Fruit fly (Drosophila melanogaster) whole organism, embryonic: Measurements from ENCODE around the gene hdly.

ENCODE experiments used
- CG10366 ChIP-seq: fragments of 200-800 bp; sonication (Bioruptor generic); IDR thresholded peaks from 2 replicates; pipeline ENCODE4 v1.3.6; 2022; ENCODE audit warnings: missing biosample characterization, missing genetic modification characterization
- CG10543 ChIP-seq: fragments of 200-800 bp; sonication (Bioruptor generic); optimal IDR thresholded peaks from 3 replicates; lab custom pipeline; 2017; ENCODE audit warnings: missing biosample characterization, mild to moderate bottlenecking, missing genetic modification characterization, moderate library complexity
- CG11398 ChIP-seq: fragments of 200-800 bp; sonication (Bioruptor generic); optimal IDR thresholded peaks from 2 replicates; lab custom pipeline; 2016; ENCODE audit warnings: missing biosample characterization, missing genetic modification characterization
- CG11696 ChIP-seq: fragments of 200-800 bp; sonication (Bioruptor generic); IDR thresholded peaks from 2 replicates; pipeline ENCODE4 v1.3.6; 2022; ENCODE audit warnings: missing biosample characterization, missing genetic modification characterization
- CG11723 ChIP-seq: fragments of 200-800 bp; sonication (Bioruptor generic); optimal IDR thresholded peaks from 2 replicates; lab custom pipeline; 2017; ENCODE audit warnings: missing biosample characterization, mild to moderate bottlenecking, missing genetic modification characterization
- CG12155 ChIP-seq: fragments of 200-800 bp; sonication (Bioruptor generic); optimal IDR thresholded peaks from 3 replicates; lab custom pipeline; 2016; ENCODE audit warnings: missing biosample characterization, missing genetic modification characterization
- CG13123 ChIP-seq: fragments of 200-800 bp; sonication (Bioruptor generic); optimal IDR thresholded peaks from 2 replicates; lab custom pipeline; 2016; ENCODE audit warnings: missing biosample characterization, missing genetic modification characterization
- CG13775 ChIP-seq: fragments of 200-800 bp; sonication (Bioruptor generic); optimal IDR thresholded peaks from 3 replicates; lab custom pipeline; 2017; ENCODE audit warnings: missing biosample characterization, mild to moderate bottlenecking, missing genetic modification characterization
- CG13894 ChIP-seq: fragments of 200-800 bp; sonication (Bioruptor generic); optimal IDR thresholded peaks from 3 replicates; lab custom pipeline; 2018; ENCODE audit warnings: missing biosample characterization, mild to moderate bottlenecking, missing genetic modification characterization, moderate library complexity
- CG15479 ChIP-seq: fragments of 200-800 bp; sonication (Bioruptor generic); optimal IDR thresholded peaks from 3 replicates; lab custom pipeline; 2019; ENCODE audit warnings: missing biosample characterization, mild to moderate bottlenecking, missing genetic modification characterization, moderate library complexity
- CG17361 ChIP-seq: fragments of 200-800 bp; sonication (Bioruptor generic); IDR thresholded peaks from 3 replicates; pipeline ENCODE4 v1.3.6; 2022; ENCODE audit warnings: missing biosample characterization, missing genetic modification characterization
- CG18599 ChIP-seq: fragments of 200-800 bp; sonication (Bioruptor generic); optimal IDR thresholded peaks from 3 replicates; lab custom pipeline; 2017; ENCODE audit warnings: missing biosample characterization, missing genetic modification characterization, mild to moderate bottlenecking, moderate library complexity, missing genetic modification reagents
- CG2199 ChIP-seq: fragments of 200-800 bp; sonication (Bioruptor generic); IDR thresholded peaks from 3 replicates; pipeline ENCODE4 v1.3.6; 2022; ENCODE audit warnings: missing biosample characterization, missing genetic modification characterization
- CG34376 ChIP-seq: fragments of 200-800 bp; sonication (Bioruptor generic); optimal IDR thresholded peaks from 2 replicates; lab custom pipeline; 2018; ENCODE audit warnings: missing biosample characterization, mild to moderate bottlenecking, missing genetic modification characterization
- CG34422 ChIP-seq: fragments of 200-800 bp; sonication (Bioruptor generic); IDR thresholded peaks from 3 replicates; pipeline ENCODE4 v1.3.6; 2022; ENCODE audit warnings: missing biosample characterization, missing genetic modification characterization
- CG4360 ChIP-seq: fragments of 200-800 bp; sonication (Bioruptor generic); IDR thresholded peaks from 2 replicates; pipeline ENCODE4 v1.3.6; 2022; ENCODE audit warnings: missing biosample characterization, missing genetic modification characterization
- CG4404 ChIP-seq: fragments of 200-800 bp; sonication (Bioruptor generic); IDR thresholded peaks from 2 replicates; pipeline ENCODE4 v1.3.6; 2022; ENCODE audit warnings: missing biosample characterization, missing genetic modification characterization
- CG7556 ChIP-seq: fragments of 200-800 bp; sonication (Bioruptor generic); optimal IDR thresholded peaks from 2 replicates; lab custom pipeline; 2017; ENCODE audit warnings: missing biosample characterization, mild to moderate bottlenecking, missing genetic modification characterization
- CG8290 ChIP-seq, 3 experiments: fragments of 200-800 bp; sonication (Bioruptor generic); optimal IDR thresholded peaks; 2 replicates each; lab custom pipeline; 2016 to 2019; ENCODE audit warnings: missing biosample characterization in 3 of 3, missing genetic modification characterization in 3 of 3, mild to moderate bottlenecking in 2 of 3, moderate library complexity in 1 of 3
- Dbx ChIP-seq: fragments of 200-800 bp; sonication (Bioruptor generic); IDR thresholded peaks from 3 replicates; pipeline ENCODE4 v1.3.6; 2022; ENCODE audit warnings: missing biosample characterization, missing genetic modification characterization
- Deaf1 ChIP-seq: fragments of 200-800 bp; optimal IDR thresholded peaks from 3 replicates; lab custom pipeline; 2019; ENCODE audit warnings: missing biosample characterization, mild to moderate bottlenecking, missing genetic modification characterization, moderate library complexity
- Dll ChIP-seq: fragments of 200-800 bp; sonication (Bioruptor generic); IDR thresholded peaks from 4 replicates; pipeline ENCODE4 v1.3.6; 2022; ENCODE audit warnings: missing biosample characterization, missing genetic modification characterization; ENCODE audit not compliant: partially characterized antibody
- GATAe ChIP-seq: fragments of 200-800 bp; sonication (Bioruptor generic); conservative IDR thresholded peaks from 2 replicates; pipeline ENCODE4 v1.3.6; 2022; ENCODE audit warnings: missing biosample characterization, missing genetic modification characterization
- Gsc ChIP-seq: fragments of 200-800 bp; sonication (Bioruptor generic); IDR thresholded peaks from 2 replicates; pipeline ENCODE4 v1.3.6; 2022; ENCODE audit warnings: missing biosample characterization, missing genetic modification characterization
- Jarid2 ChIP-seq: fragments of 200-800 bp; sonication (Bioruptor generic); optimal IDR thresholded peaks from 3 replicates; lab custom pipeline; 2017; ENCODE audit warnings: mild to moderate bottlenecking, missing biosample characterization, missing genetic modification reagents, missing genetic modification characterization
- Mad ChIP-seq: fragments of 200-800 bp; sonication (Bioruptor generic); optimal IDR thresholded peaks from 2 replicates; lab custom pipeline; 2016; ENCODE audit warnings: missing biosample characterization, missing genetic modification characterization
- NC2β ChIP-seq: fragments of 200-800 bp; sonication (Bioruptor generic); optimal IDR thresholded peaks from 2 replicates; lab custom pipeline; 2016; ENCODE audit warnings: missing biosample characterization, missing genetic modification characterization
- Nf-YB ChIP-seq: fragments of 200-800 bp; sonication (Bioruptor generic); optimal IDR thresholded peaks from 3 replicates; lab custom pipeline; 2019; ENCODE audit warnings: missing biosample characterization, mild to moderate bottlenecking, missing genetic modification characterization, moderate library complexity
- Nf-YC ChIP-seq: fragments of 200-800 bp; optimal IDR thresholded peaks from 3 replicates; lab custom pipeline; 2019; ENCODE audit warnings: missing biosample characterization, mild to moderate bottlenecking, missing genetic modification characterization, moderate library complexity
- Oaz ChIP-seq: fragments of 200-800 bp; sonication (Bioruptor generic); IDR thresholded peaks from 2 replicates; pipeline ENCODE4 v1.3.6; 2022; ENCODE audit warnings: missing biosample characterization, missing genetic modification characterization
- Oli ChIP-seq: fragments of 200-800 bp; sonication (Bioruptor generic); optimal IDR thresholded peaks from 2 replicates; lab custom pipeline; 2018; ENCODE audit warnings: missing biosample characterization, mild to moderate bottlenecking, missing genetic modification characterization, moderate library complexity
- Rfx ChIP-seq: fragments of 200-800 bp; sonication (Bioruptor generic); IDR thresholded peaks from 2 replicates; pipeline ENCODE4 v1.3.6; 2022; ENCODE audit warnings: missing biosample characterization, missing genetic modification characterization
- Six4 ChIP-seq: fragments of 200-800 bp; sonication (Bioruptor generic); optimal IDR thresholded peaks from 2 replicates; lab custom pipeline; 2016; ENCODE audit warnings: missing biosample characterization, missing genetic modification characterization
- Ssrp ChIP-seq: fragments of 200-800 bp; sonication (Bioruptor generic); optimal IDR thresholded peaks from 2 replicates; lab custom pipeline; 2018; ENCODE audit warnings: missing biosample characterization, mild to moderate bottlenecking, missing genetic modification characterization, moderate library complexity
- abd-A ChIP-seq: fragments of 200-800 bp; sonication (Bioruptor generic); optimal IDR thresholded peaks from 3 replicates; lab custom pipeline; 2019; ENCODE audit warnings: missing biosample characterization, mild to moderate bottlenecking, missing genetic modification characterization, moderate library complexity
- al ChIP-seq: fragments of 200-800 bp; sonication (Bioruptor generic); IDR thresholded peaks from 2 replicates; pipeline ENCODE4 v1.3.6; 2022; ENCODE audit warnings: missing biosample characterization, missing genetic modification characterization
- amos ChIP-seq: fragments of 200-800 bp; sonication (Bioruptor generic); IDR thresholded peaks from 2 replicates; pipeline ENCODE4 v1.3.6; 2022; ENCODE audit warnings: missing biosample characterization, missing genetic modification characterization; ENCODE audit not compliant: partially characterized antibody
- bbx ChIP-seq: fragments of 200-800 bp; sonication (Bioruptor generic); IDR thresholded peaks from 2 replicates; pipeline ENCODE4 v1.3.6; 2022; ENCODE audit warnings: missing biosample characterization, missing genetic modification characterization; ENCODE audit not compliant: partially characterized antibody
- ci ChIP-seq: fragments of 200-800 bp; sonication (Bioruptor generic); IDR thresholded peaks from 3 replicates; pipeline ENCODE4 v1.3.6; 2022; ENCODE audit warnings: missing biosample characterization, missing genetic modification characterization
- crol ChIP-seq: fragments of 200-800 bp; sonication (Bioruptor generic); IDR thresholded peaks from 2 replicates; pipeline ENCODE4 v1.3.6; 2022; ENCODE audit warnings: missing biosample characterization, missing genetic modification characterization
- ewg ChIP-seq: fragments of 200-800 bp; sonication (Bioruptor generic); optimal IDR thresholded peaks from 3 replicates; lab custom pipeline; 2017; ENCODE audit warnings: mild to moderate bottlenecking, missing biosample characterization, missing genetic modification reagents, missing genetic modification characterization
- kni ChIP-seq: fragments of 200-800 bp; sonication (Bioruptor generic); optimal IDR thresholded peaks from 3 replicates; lab custom pipeline; 2017; ENCODE audit warnings: mild to moderate bottlenecking, missing biosample characterization, missing genetic modification reagents, missing genetic modification characterization
- mirr ChIP-seq: fragments of 200-800 bp; sonication (Bioruptor generic); optimal IDR thresholded peaks from 3 replicates; lab custom pipeline; 2018; ENCODE audit warnings: missing biosample characterization, mild to moderate bottlenecking, missing genetic modification characterization
- pros ChIP-seq: fragments of 200-800 bp; sonication (Bioruptor generic); optimal IDR thresholded peaks from 3 replicates; lab custom pipeline; 2019; ENCODE audit warnings: missing biosample characterization, mild to moderate bottlenecking, missing genetic modification characterization, moderate library complexity
- schlank ChIP-seq: fragments of 200-800 bp; sonication (Bioruptor generic); optimal IDR thresholded peaks from 2 replicates; lab custom pipeline; 2018; ENCODE audit warnings: missing biosample characterization, mild to moderate bottlenecking, missing genetic modification characterization
- shn ChIP-seq: fragments of 200-800 bp; sonication (Bioruptor generic); optimal IDR thresholded peaks from 3 replicates; lab custom pipeline; 2016; ENCODE audit warnings: missing biosample characterization, missing genetic modification characterization
- wdn ChIP-seq: fragments of 200-800 bp; sonication (Bioruptor generic); IDR thresholded peaks from 2 replicates; pipeline ENCODE4 v1.3.6; 2022; ENCODE audit warnings: missing biosample characterization, missing genetic modification characterization
- zen2 ChIP-seq: fragments of 200-800 bp; sonication (Bioruptor generic); IDR thresholded peaks from 3 replicates; pipeline ENCODE4 v1.3.6; 2022; ENCODE audit warnings: missing biosample characterization, missing genetic modification characterization; ENCODE audit not compliant: partially characterized antibody

hdly gene

dm6 chr3R:20976649-20977048, 62.6 kb downstream of the hdly start (continued):
- peak; percentile 82 for TF ChIP-seq abd-A (tag; lab: Kevin White, UChicago)
- TF ChIP-seq schlank, result no peak
- peak; percentile 75 for TF ChIP-seq CG10543 (GFP tag; lab: Kevin White, UChicago)
- no peak for TF ChIP-seq Mad (GFP tag; lab: Kevin White, UChicago)
- TF ChIP-seq Rfx (GFP tag; lab: Robert Waterston, UW), result 0 out of 2 replicates have a peak, but pooled peaks have one; percentile 49
- no peak for TF ChIP-seq Gsc
- no peak for TF ChIP-seq CG34376 (GFP tag; lab: Kevin White, UChicago)
- TF ChIP-seq wdn (GFP tag; lab: Robert Waterston, UW), result 0 out of 2 replicates have a peak, but pooled peaks have one; percentile 32
- TF ChIP-seq NC2β (GFP tag; lab: Kevin White, UChicago), result no peak
- no peak for TF ChIP-seq Ssrp
- no peak for TF ChIP-seq ewg (GFP tag; lab: Kevin White, UChicago)

dm6 chr3R:20977846-20978295, 63.8 kb downstream of the hdly start, which contains the start of gene Calx:
Calx (plus strand) TSS chr3R:20978183.
- TF ChIP-seq CG7556 (GFP tag; lab: Kevin White, UChicago), result no peak
- TF ChIP-seq Nf-YB (GFP tag; lab: Kevin White, UChicago), result peak; percentile 29
- TF ChIP-seq CG13894 (tag; lab: Kevin White, UChicago), result peak; percentile 56
- peak; percentile 28 for TF ChIP-seq CG18599 (GFP tag; lab: Kevin White, UChicago)
- no peak for TF ChIP-seq CG11723 (GFP tag; lab: Kevin White, UChicago)
- TF ChIP-seq CG4360, result peak; percentile 71; the same call in 1 of the 2 replicates
- TF ChIP-seq CG11696 (GFP tag; lab: Robert Waterston, UW), result no peak
- TF ChIP-seq crol, result peak; percentile 88
- peak; percentile 78 for TF ChIP-seq abd-A (tag; lab: Kevin White, UChicago)
- no peak for TF ChIP-seq CG4404 (GFP tag; lab: Robert Waterston, UW)
- peak; percentile 3 for TF ChIP-seq CG34376 (GFP tag; lab: Kevin White, UChicago)
- TF ChIP-seq CG34422 (GFP tag; lab: Robert Waterston, UW), result 0 out of 3 replicates have a peak, but pooled peaks have one; percentile 31
- TF ChIP-seq Six4 (GFP tag; lab: Kevin White, UChicago), result no peak
- TF ChIP-seq pros (GFP tag; lab: Kevin White, UChicago), result peak; percentile 60
- no peak for TF ChIP-seq CG10366
- peak; percentile 68 for TF ChIP-seq Jarid2 (GFP tag; lab: Kevin White, UChicago)
- no peak for TF ChIP-seq shn (GFP tag; lab: Kevin White, UChicago)
- peak; percentile 13 for TF ChIP-seq ewg (GFP tag; lab: Kevin White, UChicago)
- TF ChIP-seq kni (GFP tag; lab: Kevin White, UChicago), result no peak
- no peak for TF ChIP-seq CG11398 (GFP tag; lab: Kevin White, UChicago)
- peak; percentile 16; the same call in 1 of the 2 replicates for TF ChIP-seq GATAe (GFP tag; lab: Robert Waterston, UW)
- TF ChIP-seq Oaz (GFP tag; lab: Robert Waterston, UW), result no peak
- no peak for TF ChIP-seq bbx (GFP tag; lab: Robert Waterston, UW)
- TF ChIP-seq Deaf1 (tag; lab: Kevin White, UChicago), result peak; percentile 99
- no peak for TF ChIP-seq al (GFP tag; lab: Robert Waterston, UW)
- TF ChIP-seq Dbx (GFP tag; lab: Robert Waterston, UW), result 0 out of 3 replicates have a peak, but pooled peaks have one; percentile 16
- no peak; the same call in 1 of the 2 replicates for TF ChIP-seq amos
- no peak for TF ChIP-seq CG8290 (GFP tag; optimal IDR thresholded peaks at IDR 0.05; lab: Kevin White, UChicago)
- TF ChIP-seq CG8290 (tag; optimal IDR thresholded peaks at IDR 0.05; lab: Kevin White, UChicago), result peak in 1 of 2 experiments; percentile 39
- no peak for TF ChIP-seq Oli (tag; lab: Kevin White, UChicago)
- TF ChIP-seq zen2, result peak; percentile 35; the same call in 1 of the 3 replicates
- TF ChIP-seq CG17361 (GFP tag; lab: Robert Waterston, UW), result no peak
- TF ChIP-seq Dll, result no peak
- peak; percentile 52 for TF ChIP-seq Nf-YC (tag; lab: Kevin White, UChicago)
- peak; percentile 6 for TF ChIP-seq CG12155 (GFP tag; lab: Kevin White, UChicago)
- TF ChIP-seq CG15479 (GFP tag; lab: Kevin White, UChicago), result peak; percentile 66
- TF ChIP-seq CG2199, result no peak
- TF ChIP-seq CG13775 (GFP tag; lab: Kevin White, UChicago), result no peak
- TF ChIP-seq mirr, result no peak
- no peak for TF ChIP-seq CG13123 (GFP tag; lab: Kevin White, UChicago)
- TF ChIP-seq ci (GFP tag; lab: Robert Waterston, UW), result peak; percentile 14; the same call in 1 of the 3 replicates
